Fruit fly (Drosophila melanogaster) whole organism, prepupa: Measurements from ENCODE around the gene Teh3.

Experiments used
- Blimp-1 ChIP-seq: fragments of 200-800 bp; sonication (Bioruptor generic); optimal IDR thresholded peaks from 3 replicates; lab custom pipeline; 2017; ENCODE audit warnings: missing biosample characterization, missing genetic modification characterization, mild to moderate bottlenecking, moderate library complexity, missing genetic modification reagents
- CG10669 ChIP-seq: fragments of 200-800 bp; sonication (Bioruptor generic); optimal IDR thresholded peaks from 3 replicates; lab custom pipeline; 2018; ENCODE audit warnings: missing biosample characterization, mild to moderate bottlenecking, missing genetic modification characterization, moderate library complexity
- CG11294 ChIP-seq: fragments of 200-800 bp; sonication (Bioruptor generic); IDR thresholded peaks from 2 replicates; pipeline ENCODE4 v1.3.6; 2022; ENCODE audit warnings: missing biosample characterization, missing genetic modification characterization
- CG1621 ChIP-seq: fragments of 200-800 bp; sonication (Bioruptor generic); optimal IDR thresholded peaks from 3 replicates; lab custom pipeline; 2018; ENCODE audit warnings: missing biosample characterization, mild to moderate bottlenecking, missing genetic modification characterization
- CG16779 ChIP-seq: fragments of 200-800 bp; sonication (Bioruptor generic); optimal IDR thresholded peaks from 3 replicates; lab custom pipeline; 2017; ENCODE audit warnings: missing biosample characterization, mild to moderate bottlenecking, missing genetic modification characterization
- CG3032 ChIP-seq: fragments of 200-800 bp; optimal IDR thresholded peaks from 2 replicates; lab custom pipeline; 2019; ENCODE audit warnings: missing biosample characterization, mild to moderate bottlenecking, missing genetic modification characterization, moderate library complexity
- CG32006 ChIP-seq: fragments of 200-800 bp; sonication (Bioruptor generic); optimal IDR thresholded peaks from 3 replicates; lab custom pipeline; 2017; ENCODE audit warnings: missing biosample characterization, mild to moderate bottlenecking, missing genetic modification characterization
- CG3919 ChIP-seq: fragments of 200-800 bp; sonication (Bioruptor generic); optimal IDR thresholded peaks from 3 replicates; lab custom pipeline; 2016; ENCODE audit warnings: missing biosample characterization, missing genetic modification characterization
- CG6163 ChIP-seq: fragments of 200-800 bp; sonication (Bioruptor generic); IDR thresholded peaks from 3 replicates; pipeline ENCODE4 v1.3.6; 2022; ENCODE audit warnings: missing biosample characterization, missing genetic modification characterization
- CG6792 ChIP-seq: fragments of 200-800 bp; sonication (Bioruptor generic); optimal IDR thresholded peaks from 3 replicates; lab custom pipeline; 2016; ENCODE audit warnings: missing biosample characterization, missing genetic modification characterization
- CG6808 ChIP-seq: fragments of 200-800 bp; sonication (Bioruptor generic); optimal IDR thresholded peaks from 3 replicates; lab custom pipeline; 2017; ENCODE audit warnings: missing biosample characterization, missing genetic modification characterization, mild to moderate bottlenecking, moderate library complexity, missing genetic modification reagents
- CG6854 ChIP-seq: fragments of 200-800 bp; sonication (Bioruptor generic); optimal IDR thresholded peaks from 2 replicates; lab custom pipeline; 2017; ENCODE audit warnings: missing biosample characterization, mild to moderate bottlenecking, missing genetic modification characterization
- CG8119 ChIP-seq: fragments of 200-800 bp; sonication (Bioruptor generic); IDR thresholded peaks from 3 replicates; pipeline ENCODE4 v1.3.6; 2022; ENCODE audit warnings: missing biosample characterization, missing genetic modification characterization
- CG8632 ChIP-seq: fragments of 200-800 bp; sonication (Bioruptor generic); optimal IDR thresholded peaks from 3 replicates; lab custom pipeline; 2016; ENCODE audit warnings: missing biosample characterization, missing genetic modification characterization
- CG9139 ChIP-seq: fragments of 200-800 bp; sonication (Bioruptor generic); optimal IDR thresholded peaks from 3 replicates; lab custom pipeline; 2017; ENCODE audit warnings: missing biosample characterization, mild to moderate bottlenecking, missing genetic modification characterization
- Eip75B ChIP-seq: fragments of 200-800 bp; sonication (Bioruptor generic); optimal IDR thresholded peaks from 3 replicates; lab custom pipeline; 2016; ENCODE audit warnings: missing biosample characterization, missing genetic modification characterization
- Eip93F ChIP-seq: fragments of 200-800 bp; sonication (Bioruptor generic); optimal IDR thresholded peaks from 2 replicates; lab custom pipeline; 2016; ENCODE audit warnings: missing biosample characterization, mild to moderate bottlenecking, missing genetic modification characterization
- Ets21C ChIP-seq: fragments of 200-800 bp; sonication (Bioruptor generic); optimal IDR thresholded peaks from 3 replicates; lab custom pipeline; 2016; ENCODE audit warnings: missing biosample characterization, missing genetic modification characterization
- Ets96B ChIP-seq: fragments of 200-800 bp; optimal IDR thresholded peaks from 2 replicates; lab custom pipeline; 2019; ENCODE audit warnings: missing biosample characterization, mild to moderate bottlenecking, missing genetic modification characterization, moderate library complexity
- Hr38 ChIP-seq: sonication (Bioruptor generic); optimal IDR thresholded peaks from 2 replicates; lab custom pipeline; 2016; ENCODE audit warnings: missing biosample characterization, missing genetic modification characterization
- Hr4 ChIP-seq: fragments of 200-800 bp; sonication (Bioruptor generic); optimal IDR thresholded peaks from 3 replicates; lab custom pipeline; 2016; ENCODE audit warnings: missing biosample characterization, missing genetic modification characterization
- Lpt ChIP-seq: fragments of 200-800 bp; sonication (Bioruptor generic); optimal IDR thresholded peaks from 3 replicates; lab custom pipeline; 2016; ENCODE audit warnings: missing biosample characterization, missing genetic modification characterization
- Met ChIP-seq: fragments of 200-800 bp; sonication (Bioruptor generic); optimal IDR thresholded peaks from 3 replicates; lab custom pipeline; 2016; ENCODE audit warnings: missing biosample characterization, missing genetic modification characterization
- OdsH ChIP-seq: fragments of 200-800 bp; sonication (Bioruptor generic); optimal IDR thresholded peaks from 3 replicates; lab custom pipeline; 2016; ENCODE audit warnings: missing biosample characterization, missing genetic modification characterization
- Smox ChIP-seq: fragments of 200-800 bp; sonication (Bioruptor generic); optimal IDR thresholded peaks from 3 replicates; lab custom pipeline; 2016; ENCODE audit warnings: missing biosample characterization, missing genetic modification characterization
- Sox102F ChIP-seq: fragments of 200-800 bp; sonication (Bioruptor generic); optimal IDR thresholded peaks from 2 replicates; lab custom pipeline; 2016; ENCODE audit warnings: missing biosample characterization, mild to moderate bottlenecking, missing genetic modification characterization
- Sox15 ChIP-seq: fragments of 200-800 bp; sonication (Bioruptor generic); optimal IDR thresholded peaks from 3 replicates; lab custom pipeline; 2016; ENCODE audit warnings: missing biosample characterization, missing genetic modification characterization
- acj6 ChIP-seq: fragments of 200-800 bp; sonication (Bioruptor generic); optimal IDR thresholded peaks from 3 replicates; lab custom pipeline; 2016; ENCODE audit warnings: missing biosample characterization, missing genetic modification characterization
- cyc ChIP-seq: fragments of 200-800 bp; sonication (Bioruptor generic); optimal IDR thresholded peaks from 3 replicates; lab custom pipeline; 2016; ENCODE audit warnings: missing biosample characterization, missing genetic modification characterization
- eg ChIP-seq: fragments of 200-800 bp; sonication (Bioruptor generic); IDR thresholded peaks from 3 replicates; pipeline ENCODE4 v1.3.6; 2022; ENCODE audit warnings: missing biosample characterization, missing genetic modification characterization
- esn ChIP-seq: fragments of 200-800 bp; sonication (Bioruptor generic); optimal IDR thresholded peaks from 2 replicates; lab custom pipeline; 2016; ENCODE audit warnings: missing biosample characterization, mild to moderate bottlenecking, missing genetic modification characterization, moderate library complexity
- fd59A ChIP-seq: fragments of 200-800 bp; sonication (Bioruptor generic); optimal IDR thresholded peaks from 2 replicates; lab custom pipeline; 2017; ENCODE audit warnings: missing biosample characterization, mild to moderate bottlenecking, missing genetic modification characterization, missing genetic modification reagents
- fd85E ChIP-seq: fragments of 200-800 bp; sonication (Bioruptor generic); optimal IDR thresholded peaks from 3 replicates; lab custom pipeline; 2016; ENCODE audit warnings: missing biosample characterization, missing genetic modification characterization
- fkh ChIP-seq: fragments of 200-800 bp; sonication (Bioruptor generic); optimal IDR thresholded peaks from 3 replicates; lab custom pipeline; 2017; ENCODE audit warnings: missing biosample characterization, mild to moderate bottlenecking, missing genetic modification characterization, moderate library complexity
- net ChIP-seq: fragments of 200-800 bp; sonication (Bioruptor generic); optimal IDR thresholded peaks from 3 replicates; lab custom pipeline; 2016; ENCODE audit warnings: missing biosample characterization, missing genetic modification characterization
- pdm3 ChIP-seq: fragments of 200-800 bp; sonication (Bioruptor generic); optimal IDR thresholded peaks from 3 replicates; lab custom pipeline; 2016; ENCODE audit warnings: missing biosample characterization, missing genetic modification characterization
- salr ChIP-seq, 2 experiments: fragments of 200-800 bp; sonication (Bioruptor generic); optimal IDR thresholded peaks; 3 replicates each; lab custom pipeline; 2016 to 2018; ENCODE audit warnings: missing biosample characterization in 2 of 2, missing genetic modification characterization in 2 of 2, mild to moderate bottlenecking in 1 of 2
- spab ChIP-seq: fragments of 200-800 bp; sonication (Bioruptor generic); optimal IDR thresholded peaks from 2 replicates; lab custom pipeline; 2017; ENCODE audit warnings: missing biosample characterization, mild to moderate bottlenecking, missing genetic modification characterization, missing genetic modification reagents
- ss ChIP-seq, 2 experiments: fragments of 200-800 bp; sonication (Bioruptor generic); optimal IDR thresholded peaks; 2 replicates in 1 of 2; 3 replicates in 1 of 2; lab custom pipeline; 2017 to 2018; ENCODE audit warnings: mild to moderate bottlenecking in 2 of 2, missing biosample characterization in 2 of 2, missing genetic modification characterization in 2 of 2, moderate library complexity in 1 of 2
- svp ChIP-seq: fragments of 200-800 bp; sonication (Bioruptor generic); peaks from one replicate; lab custom pipeline; 2016; ENCODE audit warnings: missing biosample characterization, missing genetic modification characterization
- vri ChIP-seq: fragments of 200-800 bp; sonication (Bioruptor generic); optimal IDR thresholded peaks from 3 replicates; lab custom pipeline; 2016; ENCODE audit warnings: missing biosample characterization, mild to moderate bottlenecking, missing genetic modification characterization

Teh3 gene

DNA sequence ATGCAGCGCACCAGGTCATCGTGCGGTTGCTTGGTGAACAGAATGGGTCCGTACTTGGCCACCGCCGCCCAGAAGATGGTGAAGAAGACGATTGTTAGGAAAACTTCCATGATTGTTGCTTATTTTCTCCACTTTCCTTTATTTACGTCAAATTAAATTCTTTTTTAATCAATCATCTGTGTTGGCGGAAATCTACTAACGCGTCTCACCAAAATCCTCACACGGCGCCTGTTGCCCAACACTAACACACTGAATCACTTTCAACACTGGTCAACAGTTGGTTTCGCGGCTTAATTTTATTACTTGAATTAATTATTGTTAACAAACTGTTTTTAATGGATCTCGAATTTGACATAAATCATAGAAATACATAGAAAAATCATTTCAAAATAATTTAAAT is 2.2 kb upstream of the Teh3 start, which contains the start of gene VhaM9.7-c (continued):
- TF ChIP-seq cyc (GFP tag; lab: Kevin White, UChicago) (peak; percentile 53), CG3032 (tag; lab: Kevin White, UChicago) (no peak), net (GFP tag; lab: Kevin White, UChicago) (no peak), CG16779 (no peak), CG6808 (no peak), Hr4 (GFP tag; lab: Kevin White, UChicago) (no peak), CG6163 (GFP tag; lab: Robert Waterston, UW) (no peak), ss (GFP tag; optimal IDR thresholded peaks at IDR 0.05; lab: Kevin White, UChicago) (no peak), CG6792 (GFP tag; lab: Kevin White, UChicago) (peak; percentile 17), vri (GFP tag; lab: Kevin White, UChicago) (no peak), CG10669 (peak; percentile 1), Blimp-1 (GFP tag; lab: Kevin White, UChicago) (no peak), CG6854 (GFP tag; lab: Kevin White, UChicago) (no peak), Eip75B (peak; percentile 7), CG32006 (GFP tag; lab: Kevin White, UChicago) (no peak), esn (GFP tag; lab: Kevin White, UChicago) (peak; percentile 55), CG1621 (tag; lab: Kevin White, UChicago) (no peak), Smox (GFP tag; lab: Kevin White, UChicago) (no peak), CG11294 (GFP tag; lab: Robert Waterston, UW) (no peak), CG3919 (GFP tag; lab: Kevin White, UChicago) (peak; percentile 41), Eip93F (GFP tag; lab: Kevin White, UChicago) (no peak), Met (GFP tag; lab: Kevin White, UChicago) (no peak), CG8632 (GFP tag; lab: Kevin White, UChicago) (no peak)

DNA sequence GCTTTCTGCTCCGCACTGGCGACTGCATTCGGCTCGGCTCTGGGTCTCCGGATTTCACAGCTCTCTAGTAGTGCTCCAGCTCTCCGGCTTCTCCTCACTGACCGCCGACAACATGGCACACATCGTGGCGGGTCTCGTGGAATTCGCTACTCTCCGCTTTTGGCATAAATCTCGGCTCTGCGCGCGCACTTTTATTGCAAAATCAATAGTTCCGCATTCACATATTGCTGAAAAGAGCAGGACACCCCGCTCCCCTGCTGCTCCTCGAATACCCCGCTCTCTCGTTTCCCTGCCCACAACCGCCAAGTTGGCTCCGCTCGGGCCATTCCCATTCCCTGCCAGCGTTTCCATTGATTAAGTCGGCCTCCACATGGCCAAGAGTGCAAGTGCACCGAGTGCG is 796 bp upstream of the Teh3 start:
- no peak for TF ChIP-seq fd85E
- TF ChIP-seq CG16779: peak; percentile 6

DNA sequence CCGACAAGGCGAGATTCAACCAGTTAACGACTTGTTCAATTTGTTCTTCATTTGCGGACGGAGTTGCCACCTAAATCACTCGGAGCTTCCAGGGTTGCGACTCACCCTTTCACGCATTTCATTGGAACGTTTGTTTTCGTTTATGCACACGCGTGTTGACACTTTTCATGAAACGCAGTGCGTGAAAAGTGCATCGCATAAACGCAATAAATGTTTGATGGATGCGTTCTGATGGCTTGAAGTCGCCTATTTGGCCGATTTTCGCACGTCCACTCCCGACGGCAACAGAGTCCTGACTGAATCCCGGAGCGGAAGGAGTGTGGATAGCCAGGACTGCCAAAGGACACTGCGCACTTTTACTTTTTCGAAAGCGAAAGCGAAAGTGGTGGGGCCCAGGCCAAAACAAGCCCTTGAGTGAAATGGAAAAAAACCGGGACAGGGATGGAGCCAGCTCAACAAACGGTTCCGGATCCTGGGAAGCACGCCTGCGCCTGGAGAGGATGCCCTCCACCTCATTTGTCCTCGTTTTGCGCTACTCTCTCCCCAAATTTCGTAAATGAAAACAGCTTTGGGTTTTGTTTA is 6.4 kb downstream of the Teh3 start, which contains the start of gene Teh4:
Teh4 (minus strand) TSS at position 290 of the 582 bp plus-strand sequence.
- no peak for TF ChIP-seq esn (GFP tag; lab: Kevin White, UChicago)
- TF ChIP-seq CG8119: 0 out of 3 replicates have a peak, but pooled peaks have one; percentile 21
- peak in 1 of 2 experiments; percentile 72 for TF ChIP-seq ss (GFP tag; optimal IDR thresholded peaks at IDR 0.05; lab: Kevin White, UChicago)
- TF ChIP-seq spab (GFP tag; lab: Kevin White, UChicago): peak; percentile 45
- TF ChIP-seq salr (GFP tag; optimal IDR thresholded peaks at IDR 0.05; lab: Kevin White, UChicago): peak in 1 of 2 experiments; percentile 25
- peak; percentile 38 for TF ChIP-seq CG1621 (tag; lab: Kevin White, UChicago)
- TF ChIP-seq CG9139 (GFP tag; lab: Kevin White, UChicago): peak; percentile 44
- 0 out of 3 replicates have a peak, but pooled peaks have one; percentile 34 for TF ChIP-seq eg (GFP tag; lab: Robert Waterston, UW)
- peak; percentile 61 for TF ChIP-seq CG6808
- no peak for TF ChIP-seq CG3032 (tag; lab: Kevin White, UChicago)
- peak; percentile 24 for TF ChIP-seq fd59A (GFP tag; lab: Kevin White, UChicago)
- no peak for TF ChIP-seq Ets21C (GFP tag; lab: Kevin White, UChicago)
- peak; percentile 50 for TF ChIP-seq Ets96B
- TF ChIP-seq net (GFP tag; lab: Kevin White, UChicago): peak; percentile 5
- TF ChIP-seq svp: peak; percentile 46
- TF ChIP-seq OdsH (GFP tag; lab: Kevin White, UChicago): no peak

DNA sequence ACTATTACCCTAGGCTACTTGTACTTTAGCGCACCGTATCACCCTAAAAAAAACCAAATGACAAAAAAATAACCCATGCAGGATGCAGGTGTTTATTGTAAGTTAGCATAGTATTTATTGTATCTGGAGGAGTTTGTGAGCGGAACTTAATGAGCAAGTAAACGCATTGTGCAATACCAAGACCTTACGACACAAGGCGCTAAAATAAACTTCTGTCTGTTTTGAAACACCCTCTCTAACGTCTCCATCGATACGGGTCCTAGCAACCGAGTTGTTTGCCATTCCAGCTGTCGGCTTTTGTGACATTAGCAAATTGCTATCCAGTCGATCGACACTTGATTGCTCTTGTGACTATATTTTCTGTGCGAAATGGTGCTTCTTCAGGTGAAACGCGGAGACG is 10.9 kb downstream of the Teh3 start, which contains the start of gene CG18675:
CG18675 (plus strand) TSS at position 301 of the 400 bp plus-strand sequence.
- TF ChIP-seq fkh (GFP tag; lab: Kevin White, UChicago): no peak
- TF ChIP-seq Sox15 (GFP tag; lab: Kevin White, UChicago): no peak
- no peak for TF ChIP-seq Hr38 (GFP tag; lab: Kevin White, UChicago)
- TF ChIP-seq acj6 (GFP tag; lab: Kevin White, UChicago): no peak
- no peak for TF ChIP-seq Smox (GFP tag; lab: Kevin White, UChicago)
- no peak for TF ChIP-seq CG32006 (GFP tag; lab: Kevin White, UChicago)
- no peak for TF ChIP-seq pdm3 (GFP tag; lab: Kevin White, UChicago)
- TF ChIP-seq CG8632 (GFP tag; lab: Kevin White, UChicago): no peak
- no peak for TF ChIP-seq Sox102F (GFP tag; lab: Kevin White, UChicago)
- TF ChIP-seq Lpt (GFP tag; lab: Kevin White, UChicago): no peak
- no peak for TF ChIP-seq esn (GFP tag; lab: Kevin White, UChicago)
- TF ChIP-seq CG6792 (GFP tag; lab: Kevin White, UChicago): no peak
